Worm (Caenorhabditis elegans): ENCODE results near the gene C30H6.9.

Gene C30H6.9

ce11 chrIV:17332261-17332660, 47.7 kb downstream of the C30H6.9 start, which contains the start of gene C49C3.7:
Gene C49C3.7, plus strand, starts transcription at chrIV:17332561.
- TF ChIP-seq lin-39 (tag; optimal IDR thresholded peaks at IDR 0.05) (no peak), nhr-28 (tag; optimal IDR thresholded peaks at IDR 0.05) (no peak), zip-4 (GFP tag; optimal IDR thresholded peaks at IDR 0.05) (no peak), blmp-1 (tag; optimal IDR thresholded peaks at IDR 0.05) (no peak), rnt-1 (tag; optimal IDR thresholded peaks at IDR 0.05) (no peak), mdl-1 (tag; optimal IDR thresholded peaks at IDR 0.05) (no peak), pax-3 (tag; optimal IDR thresholded peaks at IDR 0.05) (no peak), ceh-88 (GFP tag; IDR thresholded peaks at IDR 0.05) (no peak), fos-1 (tag; optimal IDR thresholded peaks at IDR 0.05) (no peak), nhr-71 (tag; optimal IDR thresholded peaks at IDR 0.05) (no peak), pag-3 (tag; optimal IDR thresholded peaks at IDR 0.05; ENCODE audit: borderline replicate concordance, insufficient read depth) (no peak), ceh-90 (tag; optimal IDR thresholded peaks at IDR 0.05) (no peak), lin-15B (tag; optimal IDR thresholded peaks at IDR 0.05) (no peak), ztf-4 (tag; optimal IDR thresholded peaks at IDR 0.05) (no peak), nhr-90 (tag; optimal IDR thresholded peaks at IDR 0.05; ENCODE audit: poor library complexity) (no peak), pqm-1 (tag; optimal IDR thresholded peaks at IDR 0.05) (no peak), unc-98 (GFP tag; IDR thresholded peaks at IDR 0.05) (no peak)

ce11 chrIV:17331100-17331577, 48.8 kb downstream of the C30H6.9 start, which contains the start of gene C49C3.6:
Gene C49C3.6, plus strand, starts transcription at chrIV:17331527.
- no peak for TF ChIP-seq fkh-8 (tag; optimal IDR thresholded peaks at IDR 0.05)
- peak; percentile 7 for TF ChIP-seq lin-15B (tag; optimal IDR thresholded peaks at IDR 0.05)
- TF ChIP-seq swsn-7 (tag; optimal IDR thresholded peaks at IDR 0.05) = no peak
- no peak for TF ChIP-seq nhr-85 (tag)
- TF ChIP-seq hlh-4 (tag; optimal IDR thresholded peaks at IDR 0.05) = no peak
- no peak for TF ChIP-seq irx-1 (tag; optimal IDR thresholded peaks at IDR 0.05)
- peak; percentile 43 to 45 for TF ChIP-seq efl-1 (optimal IDR thresholded peaks at IDR 0.05)
- peak; percentile 18 to 91 for TF ChIP-seq efl-1 (GFP tag; optimal IDR thresholded peaks at IDR 0.05 in 1 of 2)
- TF ChIP-seq mef-2 (tag; optimal IDR thresholded peaks at IDR 0.05) = no peak
- no peak for TF ChIP-seq nhr-84 (tag; optimal IDR thresholded peaks at IDR 0.05)
- no peak for TF ChIP-seq lin-39 (tag; optimal IDR thresholded peaks at IDR 0.05)
- TF ChIP-seq lin-14 (GFP tag; optimal IDR thresholded peaks at IDR 0.05) = peak; percentile 18
- TF ChIP-seq lin-35 (GFP tag; optimal IDR thresholded peaks at IDR 0.05) = peak in 1 of 2 experiments; percentile 27
- no peak for TF ChIP-seq pax-3 (tag; optimal IDR thresholded peaks at IDR 0.05)
- peak; percentile 6 to 56 for TF ChIP-seq lsy-2 (tag; optimal IDR thresholded peaks at IDR 0.05)
- TF ChIP-seq nhr-47 (tag; optimal IDR thresholded peaks at IDR 0.05) = peak; percentile 0
- TF ChIP-seq efl-3 (GFP tag; optimal IDR thresholded peaks at IDR 0.05) = no peak
- no peak for TF ChIP-seq aly-2 (tag; optimal IDR thresholded peaks at IDR 0.05)
- TF ChIP-seq grh-1 (GFP tag; IDR thresholded peaks at IDR 0.05) = no peak
- no peak for TF ChIP-seq alr-1 (tag; optimal IDR thresholded peaks at IDR 0.05; ENCODE audit: borderline replicate concordance)
- TF ChIP-seq snu-23 (GFP tag; optimal IDR thresholded peaks at IDR 0.05) = peak; percentile 24
- no peak for TF ChIP-seq xbp-1 (tag; optimal IDR thresholded peaks at IDR 0.05)
- TF ChIP-seq ceh-8 (GFP tag; optimal IDR thresholded peaks at IDR 0.05) = no peak
- no peak for TF ChIP-seq isw-1 (GFP tag; IDR thresholded peaks at IDR 0.05)
- TF ChIP-seq nhr-11 (tag; optimal IDR thresholded peaks at IDR 0.05) = no peak
- TF ChIP-seq ets-5 (GFP tag; IDR thresholded peaks at IDR 0.05) = no peak
- no peak for TF ChIP-seq C34B4.2 (tag; optimal IDR thresholded peaks at IDR 0.05)
- no peak for TF ChIP-seq C16A3.4 (tag; optimal IDR thresholded peaks at IDR 0.05)
- TF ChIP-seq blmp-1 (tag; optimal IDR thresholded peaks at IDR 0.05) = peak; percentile 65
- TF ChIP-seq vab-15 (tag; optimal IDR thresholded peaks at IDR 0.05) = no peak
- no peak for TF ChIP-seq ceh-90 (tag; optimal IDR thresholded peaks at IDR 0.05)
- TF ChIP-seq nhr-28 (tag; optimal IDR thresholded peaks at IDR 0.05) = no peak
- TF ChIP-seq egl-13 (tag; optimal IDR thresholded peaks at IDR 0.05) = no peak
- TF ChIP-seq fkh-4 (tag; optimal IDR thresholded peaks at IDR 0.05; ENCODE audit: borderline replicate concordance) = no peak
- TF ChIP-seq elt-2 (tag; optimal IDR thresholded peaks at IDR 0.05) = no peak
- no peak for TF ChIP-seq zip-4 (GFP tag; optimal IDR thresholded peaks at IDR 0.05)
- TF ChIP-seq fkh-10 (GFP tag; optimal IDR thresholded peaks at IDR 0.05) = no peak
- TF ChIP-seq mep-1 (tag; optimal IDR thresholded peaks at IDR 0.05) = peak; percentile 37
- peak; percentile 28 for TF ChIP-seq nhr-71 (tag; optimal IDR thresholded peaks at IDR 0.05)
- TF ChIP-seq ceh-63 (GFP tag; optimal IDR thresholded peaks at IDR 0.05) = no peak
- no peak for TF ChIP-seq nhr-77 (tag; optimal IDR thresholded peaks at IDR 0.05)
- no peak for TF ChIP-seq jun-1 (tag; optimal IDR thresholded peaks at IDR 0.05)

All from whole organism, L1 larva.